Worm (Caenorhabditis elegans) whole organism, mixed stage, embryonic: Measurements from ENCODE around the gene C05E11.2.

Experiments used
- M03D4.4 ChIP-seq: sonication (generic microtip); optimal IDR thresholded peaks from 2 replicates; lab custom pipeline; 2017; ENCODE audit warnings: mild to moderate bottlenecking, missing genetic modification characterization, missing compliant biosample characterization
- bed-3 ChIP-seq: fragments of 200-800 bp; sonication (Bioruptor generic); optimal IDR thresholded peaks from 3 replicates; lab custom pipeline; 2018; ENCODE audit warnings: mild to moderate bottlenecking, missing genetic modification characterization, moderate library complexity, missing compliant biosample characterization
- blmp-1 ChIP-seq: fragments of 150-350 bp; optimal IDR thresholded peaks from 2 replicates; lab custom pipeline; 2014; ENCODE audit warnings: missing biosample characterization, missing genetic modification characterization
- ceh-39 ChIP-seq: fragments of 150-350 bp; optimal IDR thresholded peaks from 2 replicates; lab custom pipeline; 2014; ENCODE audit warnings: missing biosample characterization, missing genetic modification characterization
- ceh-43 ChIP-seq: fragments of 200-800 bp; sonication (Bioruptor generic); optimal IDR thresholded peaks from 2 replicates; lab custom pipeline; 2018; ENCODE audit warnings: mild to moderate bottlenecking, missing genetic modification characterization, moderate library complexity, missing compliant biosample characterization
- ceh-83 ChIP-seq: fragments of 200-800 bp; sonication (Bioruptor generic); optimal IDR thresholded peaks from 2 replicates; lab custom pipeline; 2018; ENCODE audit warnings: mild to moderate bottlenecking, missing genetic modification characterization, missing compliant biosample characterization
- ces-1 ChIP-seq: fragments of 150-350 bp; optimal IDR thresholded peaks from 2 replicates; lab custom pipeline; 2014; ENCODE audit warnings: missing biosample characterization, missing genetic modification reagents, missing genetic modification characterization
- cnd-1 ChIP-seq: fragments of 200-800 bp; sonication (Bioruptor generic); optimal IDR thresholded peaks from 2 replicates; lab custom pipeline; 2018; ENCODE audit warnings: mild to moderate bottlenecking, missing genetic modification characterization, missing compliant biosample characterization
- drap-1 ChIP-seq: fragments of 200-800 bp; sonication (Bioruptor generic); optimal IDR thresholded peaks from 3 replicates; lab custom pipeline; 2018; ENCODE audit warnings: mild to moderate bottlenecking, missing genetic modification characterization, missing compliant biosample characterization
- elt-1 ChIP-seq: sonication (generic microtip); optimal IDR thresholded peaks from 2 replicates; lab custom pipeline; 2017; ENCODE audit warnings: missing genetic modification characterization, mild to moderate bottlenecking, missing compliant biosample characterization, antibody characterized with exemption, moderate library complexity, borderline replicate concordance; ENCODE audit not compliant: insufficient read depth
- elt-3 ChIP-seq: fragments of 150-350 bp; optimal IDR thresholded peaks from 2 replicates; lab custom pipeline; 2014; ENCODE audit warnings: missing biosample characterization, missing genetic modification characterization
- flh-1 ChIP-seq: fragments of 200-800 bp; sonication (Bioruptor generic); optimal IDR thresholded peaks from 2 replicates; lab custom pipeline; 2018; ENCODE audit warnings: mild to moderate bottlenecking, missing genetic modification characterization, moderate library complexity, missing compliant biosample characterization
- ham-2 ChIP-seq: fragments of 200-800 bp; sonication (Bioruptor generic); optimal IDR thresholded peaks from 2 replicates; lab custom pipeline; 2018; ENCODE audit warnings: mild to moderate bottlenecking, missing genetic modification characterization, missing compliant biosample characterization
- hlh-1 ChIP-seq: fragments of 150-350 bp; optimal IDR thresholded peaks from 2 replicates; lab custom pipeline; 2014; ENCODE audit warnings: missing biosample characterization, missing genetic modification reagents, missing genetic modification characterization
- lin-13 ChIP-seq: fragments of 150-350 bp; optimal IDR thresholded peaks from 2 replicates; lab custom pipeline; 2014; ENCODE audit warnings: missing biosample characterization, missing genetic modification characterization
- lin-32 ChIP-seq: fragments of 200-800 bp; sonication (Bioruptor generic); optimal IDR thresholded peaks from 2 replicates; lab custom pipeline; 2018; ENCODE audit warnings: mild to moderate bottlenecking, missing genetic modification characterization, missing compliant biosample characterization
- lsy-2 ChIP-seq: fragments of 150-350 bp; optimal IDR thresholded peaks from 2 replicates; lab custom pipeline; 2014; ENCODE audit warnings: missing biosample characterization, missing genetic modification characterization
- mab-5 ChIP-seq: fragments of 150-350 bp; optimal IDR thresholded peaks from 2 replicates; lab custom pipeline; 2014; ENCODE audit warnings: missing biosample characterization, missing genetic modification characterization
- mep-1 ChIP-seq: fragments of 150-350 bp; optimal IDR thresholded peaks from 2 replicates; lab custom pipeline; 2017; ENCODE audit warnings: missing biosample characterization, missing genetic modification reagents, missing genetic modification characterization, inconsistent platforms
- mls-2 ChIP-seq: sonication (generic microtip); optimal IDR thresholded peaks from 2 replicates; lab custom pipeline; 2016; ENCODE audit warnings: mild to moderate bottlenecking, missing genetic modification characterization, moderate library complexity, missing compliant biosample characterization
- nhr-12 ChIP-seq: fragments of 150-350 bp; optimal IDR thresholded peaks from 2 replicates; lab custom pipeline; 2014; ENCODE audit warnings: missing biosample characterization, missing genetic modification characterization
- nhr-2 ChIP-seq: fragments of 150-350 bp; optimal IDR thresholded peaks from 2 replicates; lab custom pipeline; 2014; ENCODE audit warnings: missing biosample characterization, missing genetic modification characterization
- nhr-237 ChIP-seq: fragments of 150-350 bp; optimal IDR thresholded peaks from 2 replicates; lab custom pipeline; 2014; ENCODE audit warnings: missing biosample characterization, missing genetic modification characterization
- nhr-28 ChIP-seq: fragments of 150-350 bp; optimal IDR thresholded peaks from 2 replicates; lab custom pipeline; 2014; ENCODE audit warnings: missing biosample characterization, missing genetic modification characterization
- nhr-76 ChIP-seq: sonication (generic microtip); optimal IDR thresholded peaks from 2 replicates; lab custom pipeline; 2017; ENCODE audit warnings: missing biosample characterization, missing genetic modification characterization
- pha-4 ChIP-seq: fragments of 150-350 bp; optimal IDR thresholded peaks from 2 replicates; lab custom pipeline; 2018; ENCODE audit warnings: missing biosample characterization, missing genetic modification reagents, missing genetic modification characterization
- sem-2 ChIP-seq: fragments of 200-800 bp; sonication (Bioruptor generic); optimal IDR thresholded peaks from 2 replicates; lab custom pipeline; 2018; ENCODE audit warnings: mild to moderate bottlenecking, missing genetic modification characterization, missing compliant biosample characterization
- snpc-4 ChIP-seq: fragments of 150-350 bp; optimal IDR thresholded peaks from 2 replicates; lab custom pipeline; 2014; ENCODE audit warnings: missing biosample characterization, missing genetic modification characterization
- sptf-1 ChIP-seq: sonication (generic microtip); optimal IDR thresholded peaks from 2 replicates; lab custom pipeline; 2017; ENCODE audit warnings: mild to moderate bottlenecking, missing genetic modification characterization, moderate library complexity, missing compliant biosample characterization
- tbx-8 ChIP-seq: fragments of 200-800 bp; sonication (Bioruptor generic); optimal IDR thresholded peaks from 2 replicates; lab custom pipeline; 2018; ENCODE audit warnings: mild to moderate bottlenecking, missing genetic modification characterization, moderate library complexity, missing compliant biosample characterization
- unc-120 ChIP-seq: sonication (generic microtip); optimal IDR thresholded peaks from 2 replicates; lab custom pipeline; 2017; ENCODE audit warnings: missing genetic modification characterization, missing compliant biosample characterization; ENCODE audit not compliant: poor library complexity, severe bottlenecking
- unc-39 ChIP-seq: fragments of 150-350 bp; optimal IDR thresholded peaks from 2 replicates; lab custom pipeline; 2014; ENCODE audit warnings: missing biosample characterization, missing genetic modification characterization
- unc-62 ChIP-seq: fragments of 150-350 bp; optimal IDR thresholded peaks from 2 replicates; lab custom pipeline; 2014; ENCODE audit warnings: missing biosample characterization, missing genetic modification reagents, missing genetic modification characterization
- zip-8 ChIP-seq: fragments of 150-350 bp; optimal IDR thresholded peaks from 2 replicates; lab custom pipeline; 2014; ENCODE audit warnings: missing biosample characterization, missing genetic modification characterization
- ztf-11 ChIP-seq: fragments of 150-350 bp; optimal IDR thresholded peaks from 2 replicates; lab custom pipeline; 2014; ENCODE audit warnings: missing biosample characterization, missing genetic modification characterization

The C05E11.2 gene

ce11 chrX:4616832-4617231 lies 30.1 kb downstream of the C05E11.2 start:
- no peak for TF ChIP-seq nhr-76 (tag; lab: Kevin White, UChicago)
- TF ChIP-seq ceh-83 (GFP tag; lab: Kevin White, UChicago), result no peak
- TF ChIP-seq blmp-1 (tag; lab: Kevin White, UChicago), result no peak
- peak; percentile 73 for TF ChIP-seq mep-1
- TF ChIP-seq lin-32 (GFP tag; lab: Kevin White, UChicago), result peak; percentile 51
- TF ChIP-seq elt-3 (tag; lab: Kevin White, UChicago), result no peak
- no peak for TF ChIP-seq ceh-43
- TF ChIP-seq ztf-11 (tag; lab: Kevin White, UChicago), result no peak
- no peak for TF ChIP-seq unc-39 (tag; lab: Kevin White, UChicago)
- TF ChIP-seq drap-1, result peak; percentile 68
- no peak for TF ChIP-seq hlh-1 (tag; lab: Kevin White, UChicago)
- TF ChIP-seq tbx-8 (GFP tag; lab: Kevin White, UChicago), result peak; percentile 25
- TF ChIP-seq zip-8, result no peak
- no peak for TF ChIP-seq pha-4 (tag; lab: Kevin White, UChicago)
- TF ChIP-seq ham-2, result peak; percentile 44
- peak; percentile 50 for TF ChIP-seq nhr-2 (tag; lab: Kevin White, UChicago)
- TF ChIP-seq flh-1, result no peak
- peak; percentile 41 for TF ChIP-seq M03D4.4 (tag; lab: Kevin White, UChicago)
- TF ChIP-seq sem-2 (GFP tag; lab: Kevin White, UChicago), result no peak
- no peak for TF ChIP-seq nhr-12 (tag; lab: Kevin White, UChicago)
- TF ChIP-seq nhr-28, result no peak
- TF ChIP-seq elt-1 (tag; lab: Kevin White, UChicago), result no peak
- no peak for TF ChIP-seq nhr-237 (tag; lab: Kevin White, UChicago)
- TF ChIP-seq bed-3 (GFP tag; lab: Kevin White, UChicago), result no peak
- peak; percentile 75 for TF ChIP-seq mls-2 (tag; lab: Kevin White, UChicago)
- peak; percentile 84 for TF ChIP-seq cnd-1
- TF ChIP-seq unc-62 (GFP tag; lab: Kevin White, UChicago), result no peak
- TF ChIP-seq lsy-2 (tag; lab: Kevin White, UChicago), result peak; percentile 36
- TF ChIP-seq sptf-1 (tag; lab: Kevin White, UChicago), result peak; percentile 82
- peak; percentile 49 for TF ChIP-seq ces-1 (GFP tag; lab: Kevin White, UChicago)
- TF ChIP-seq unc-120, result peak; percentile 37
- TF ChIP-seq mab-5 (tag; lab: Kevin White, UChicago), result no peak
- TF ChIP-seq snpc-4, result no peak
- TF ChIP-seq lin-13 (tag; lab: Kevin White, UChicago), result peak; percentile 62
- TF ChIP-seq ceh-39 (tag; lab: Kevin White, UChicago), result peak; percentile 87

ce11 chrX:4619582-4619981 lies 32.9 kb downstream of the C05E11.2 start, which contains the start of gene pqn-65:
Gene pqn-65, minus strand, starts transcription at chrX:4619635.
- TF ChIP-seq unc-62 (GFP tag; lab: Kevin White, UChicago) (no peak), ceh-39 (tag; lab: Kevin White, UChicago) (peak; percentile 3)

ce11 chrX:4620019-4620418 lies 33.3 kb downstream of the C05E11.2 start:
- TF ChIP-seq tbx-8 (GFP tag; lab: Kevin White, UChicago) (no peak), mls-2 (tag; lab: Kevin White, UChicago) (peak; percentile 53), ces-1 (GFP tag; lab: Kevin White, UChicago) (peak; percentile 84), drap-1 (no peak), snpc-4 (no peak), hlh-1 (tag; lab: Kevin White, UChicago) (no peak), nhr-237 (tag; lab: Kevin White, UChicago) (no peak), ceh-83 (GFP tag; lab: Kevin White, UChicago) (no peak), lin-13 (tag; lab: Kevin White, UChicago) (no peak), M03D4.4 (tag; lab: Kevin White, UChicago) (no peak), ztf-11 (tag; lab: Kevin White, UChicago) (no peak), elt-1 (tag; lab: Kevin White, UChicago) (no peak), cnd-1 (peak; percentile 23), sptf-1 (tag; lab: Kevin White, UChicago) (peak; percentile 33)

- TF ChIP-seq elt-1 (tag; lab: Kevin White, UChicago), result no peak
- TF ChIP-seq mab-5 (tag; lab: Kevin White, UChicago), result no peak
- TF ChIP-seq ceh-83 (GFP tag; lab: Kevin White, UChicago), result no peak
- TF ChIP-seq cnd-1, result no peak
- TF ChIP-seq sptf-1 (tag; lab: Kevin White, UChicago), result no peak
- TF ChIP-seq ceh-43, result no peak
- no peak for TF ChIP-seq blmp-1 (tag; lab: Kevin White, UChicago)
- no peak for TF ChIP-seq nhr-2 (tag; lab: Kevin White, UChicago)
- TF ChIP-seq nhr-28, result no peak
- TF ChIP-seq tbx-8 (GFP tag; lab: Kevin White, UChicago), result no peak
- no peak for TF ChIP-seq ztf-11 (tag; lab: Kevin White, UChicago)
Measured at ce11 chrX:4622024-4622423, 35.3 kb downstream of the C05E11.2 start, which contains the start of gene C46C11.3. Gene C46C11.3, plus strand, starts transcription at chrX:4622324.
